Fruit fly (Drosophila melanogaster): Measurements from ENCODE around the gene srw.

DNA sequence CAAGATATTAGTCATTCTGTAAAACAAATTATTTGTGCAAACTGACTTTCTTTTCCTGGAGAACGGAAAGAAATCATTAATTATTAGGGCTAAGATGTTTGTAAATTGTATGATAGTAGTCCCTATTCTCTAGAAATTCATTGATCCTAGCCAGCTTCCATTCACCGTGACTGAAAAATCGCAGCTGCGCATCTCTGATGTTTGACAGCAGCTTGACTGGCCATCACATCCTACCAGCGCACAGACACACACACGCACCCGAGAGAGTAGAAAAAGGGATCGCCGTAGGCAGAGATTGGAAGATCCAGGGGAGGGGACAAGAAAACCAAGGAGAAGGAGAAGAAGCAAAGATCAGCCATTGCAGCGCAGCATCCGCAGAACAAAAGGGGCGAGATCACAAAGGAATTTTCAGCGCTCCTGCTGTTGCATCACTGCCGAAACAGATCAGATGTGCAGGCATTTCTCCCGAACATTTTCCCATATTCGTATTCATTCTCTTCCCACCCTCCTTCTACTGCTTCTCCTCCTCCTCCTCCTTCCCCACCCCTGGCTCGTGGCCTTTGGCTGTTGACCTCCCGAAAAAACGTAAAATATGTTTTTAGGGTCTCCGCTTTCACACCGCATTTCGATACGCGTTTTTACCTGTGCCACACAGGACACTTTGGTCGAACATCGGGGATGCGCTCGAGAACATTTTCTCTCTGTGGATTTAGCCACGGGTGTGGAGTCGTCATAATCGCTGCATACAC is 30.2 kb downstream of the srw start:
- TF ChIP-seq CG32006 (GFP tag; optimal IDR thresholded peaks at IDR 0.05) (peak; percentile 33), CG6808 (GFP tag; optimal IDR thresholded peaks at IDR 0.05) (no peak), Eip93F (GFP tag; optimal IDR thresholded peaks at IDR 0.05) (no peak), Ets96B (tag; optimal IDR thresholded peaks at IDR 0.05) (peak; percentile 0), Hr39 (GFP tag; optimal IDR thresholded peaks at IDR 0.05) (peak; percentile 23), pdm3 (GFP tag; optimal IDR thresholded peaks at IDR 0.05) (no peak), net (GFP tag; optimal IDR thresholded peaks at IDR 0.05) (peak; percentile 30), Lpt (GFP tag; optimal IDR thresholded peaks at IDR 0.05) (no peak), Sox15 (GFP tag; optimal IDR thresholded peaks at IDR 0.05) (no peak)
